Worm (Caenorhabditis elegans) whole organism, L2 larva: ENCODE results near the gene drd-5.

ENCODE experiments used
- C34F6.9 ChIP-seq: fragments of 150-350 bp; optimal IDR thresholded peaks from 2 replicates; lab custom pipeline; 2014; ENCODE audit warnings: missing biosample characterization, missing genetic modification characterization
- F13H6.1 ChIP-seq: sonication (generic microtip); optimal IDR thresholded peaks from 2 replicates; lab custom pipeline; 2016; ENCODE audit warnings: missing genetic modification characterization, missing compliant biosample characterization
- Y55F3AM.14 ChIP-seq: fragments of 200-800 bp; sonication (Bioruptor generic); optimal IDR thresholded peaks from 2 replicates; lab custom pipeline; 2018; ENCODE audit warnings: mild to moderate bottlenecking, missing genetic modification characterization, missing compliant biosample characterization
- ZK546.5 ChIP-seq: sonication (generic microtip); optimal IDR thresholded peaks from 2 replicates; lab custom pipeline; 2017; ENCODE audit warnings: missing biosample characterization, missing genetic modification characterization
- alr-1 ChIP-seq: fragments of 150-350 bp; optimal IDR thresholded peaks from 2 replicates; lab custom pipeline; 2014; ENCODE audit warnings: missing biosample characterization, missing genetic modification characterization
- aly-2 ChIP-seq: fragments of 150-350 bp; optimal IDR thresholded peaks from 2 replicates; lab custom pipeline; 2014; ENCODE audit warnings: missing biosample characterization, missing genetic modification characterization
- blmp-1 ChIP-seq: sonication (generic microtip); optimal IDR thresholded peaks from 2 replicates; lab custom pipeline; 2017; ENCODE audit warnings: missing genetic modification characterization, mild to moderate bottlenecking, missing compliant biosample characterization, antibody characterized with exemption, moderate library complexity; ENCODE audit not compliant: insufficient read depth
- ceh-16 ChIP-seq: fragments of 150-350 bp; optimal IDR thresholded peaks from 2 replicates; lab custom pipeline; 2014; ENCODE audit warnings: missing biosample characterization, missing genetic modification characterization
- ceh-82 ChIP-seq: fragments of 150-350 bp; optimal IDR thresholded peaks from 2 replicates; lab custom pipeline; 2014; ENCODE audit warnings: missing biosample characterization, missing genetic modification characterization
- crh-2 ChIP-seq: sonication (generic microtip); optimal IDR thresholded peaks from 2 replicates; lab custom pipeline; 2017; ENCODE audit warnings: missing biosample characterization, missing genetic modification characterization
- dmd-4 ChIP-seq: sonication (generic microtip); optimal IDR thresholded peaks from 2 replicates; lab custom pipeline; 2017; ENCODE audit warnings: missing biosample characterization, missing genetic modification characterization
- egl-27 ChIP-seq: sonication (generic microtip); optimal IDR thresholded peaks from 3 replicates; lab custom pipeline; 2017; ENCODE audit warnings: missing biosample characterization, missing genetic modification reagents, missing genetic modification characterization
- elt-1 ChIP-seq: fragments of 150-350 bp; optimal IDR thresholded peaks from 2 replicates; lab custom pipeline; 2014; ENCODE audit warnings: missing biosample characterization, missing genetic modification characterization
- elt-3 ChIP-seq: sonication (generic microtip); optimal IDR thresholded peaks from 2 replicates; lab custom pipeline; 2017; ENCODE audit warnings: missing biosample characterization, missing genetic modification characterization
- gmeb-1 ChIP-seq: fragments of 150-350 bp; optimal IDR thresholded peaks from 2 replicates; lab custom pipeline; 2014; ENCODE audit warnings: missing biosample characterization, missing genetic modification characterization
- lin-11 ChIP-seq: fragments of 150-350 bp; sonication (generic microtip); optimal IDR thresholded peaks from 2 replicates; lab custom pipeline; 2014; ENCODE audit warnings: missing biosample characterization, missing genetic modification characterization, inconsistent platforms, mixed read lengths
- lin-13 ChIP-seq: fragments of 150-350 bp; optimal IDR thresholded peaks from 2 replicates; lab custom pipeline; 2014; ENCODE audit warnings: missing biosample characterization, missing genetic modification reagents, missing genetic modification characterization
- lin-39 ChIP-seq: fragments of 150-350 bp; optimal IDR thresholded peaks from 2 replicates; lab custom pipeline; 2014; ENCODE audit warnings: missing biosample characterization, missing genetic modification reagents, missing genetic modification characterization
- lsy-2 ChIP-seq, 2 experiments: fragments of 150-350 bp in 1 of 2; sonication (generic microtip) in 1 of 2; optimal IDR thresholded peaks; 2 replicates each; lab custom pipeline; 2014 to 2017; ENCODE audit warnings: missing biosample characterization in 2 of 2, missing genetic modification characterization in 2 of 2
- mab-5 ChIP-seq: fragments of 150-350 bp; optimal IDR thresholded peaks from 2 replicates; lab custom pipeline; 2014; ENCODE audit warnings: missing biosample characterization, missing genetic modification characterization
- mdl-1 ChIP-seq, 2 experiments: fragments of 150-350 bp in 1 of 2; sonication (generic microtip) in 1 of 2; optimal IDR thresholded peaks; 2 replicates each; lab custom pipeline; 2017; ENCODE audit warnings: missing biosample characterization in 2 of 2, missing genetic modification characterization in 2 of 2
- nhr-10 ChIP-seq: sonication (generic microtip); optimal IDR thresholded peaks from 2 replicates; lab custom pipeline; 2017; ENCODE audit warnings: missing biosample characterization, missing genetic modification characterization
- nhr-129 ChIP-seq: fragments of 150-350 bp; optimal IDR thresholded peaks from 2 replicates; lab custom pipeline; 2014; ENCODE audit warnings: missing biosample characterization, missing genetic modification characterization
- nhr-21 ChIP-seq: fragments of 150-350 bp; optimal IDR thresholded peaks from 2 replicates; lab custom pipeline; 2014; ENCODE audit warnings: missing biosample characterization, missing genetic modification characterization
- nhr-23 ChIP-seq: fragments of 150-350 bp; optimal IDR thresholded peaks from 2 replicates; lab custom pipeline; 2014; ENCODE audit warnings: missing biosample characterization, missing genetic modification reagents, missing genetic modification characterization
- nhr-237 ChIP-seq: fragments of 150-350 bp; optimal IDR thresholded peaks from 2 replicates; lab custom pipeline; 2014; ENCODE audit warnings: missing biosample characterization, missing genetic modification characterization
- nhr-25 ChIP-seq: fragments of 150-350 bp; sonication (generic microtip); optimal IDR thresholded peaks from 3 replicates; lab custom pipeline; 2014; ENCODE audit warnings: missing biosample characterization, missing genetic modification characterization
- nhr-6 ChIP-seq: fragments of 150-350 bp; optimal IDR thresholded peaks from 2 replicates; lab custom pipeline; 2014; ENCODE audit warnings: missing biosample characterization, missing genetic modification characterization
- nhr-77 ChIP-seq: fragments of 150-350 bp; optimal IDR thresholded peaks from 2 replicates; lab custom pipeline; 2014; ENCODE audit warnings: missing biosample characterization, missing genetic modification characterization
- peb-1 ChIP-seq: fragments of 150-350 bp; optimal IDR thresholded peaks from 2 replicates; lab custom pipeline; 2014; ENCODE audit warnings: missing biosample characterization, missing genetic modification characterization
- skn-1 ChIP-seq: sonication (generic microtip); optimal IDR thresholded peaks from 2 replicates; lab custom pipeline; 2017; ENCODE audit warnings: missing biosample characterization, missing genetic modification characterization
- sma-9 ChIP-seq, 2 experiments: fragments of 150-350 bp in 1 of 2; sonication (generic microtip) in 1 of 2; optimal IDR thresholded peaks; 2 replicates each; lab custom pipeline; 2014 to 2016; ENCODE audit warnings: missing genetic modification characterization in 2 of 2, mild to moderate bottlenecking in 1 of 2, missing biosample characterization in 1 of 2, missing compliant biosample characterization in 1 of 2, missing genetic modification reagents in 1 of 2, moderate library complexity in 1 of 2
- snpc-4 ChIP-seq: fragments of 150-350 bp; optimal IDR thresholded peaks from 2 replicates; lab custom pipeline; 2014; ENCODE audit warnings: missing biosample characterization, missing genetic modification characterization
- unc-39 ChIP-seq: fragments of 150-350 bp; optimal IDR thresholded peaks from 2 replicates; lab custom pipeline; 2014; ENCODE audit warnings: missing biosample characterization, missing genetic modification characterization
- unc-55 ChIP-seq: fragments of 150-350 bp; sonication (generic microtip); optimal IDR thresholded peaks from 3 replicates; lab custom pipeline; 2014; ENCODE audit warnings: missing biosample characterization, missing genetic modification reagents, missing genetic modification characterization
- unc-62 ChIP-seq: fragments of 150-350 bp; optimal IDR thresholded peaks from 2 replicates; lab custom pipeline; 2014; ENCODE audit warnings: missing biosample characterization, missing genetic modification reagents, missing genetic modification characterization
- ztf-1 ChIP-seq: fragments of 200-800 bp; sonication (Bioruptor generic); conservative IDR thresholded peaks from 2 replicates; pipeline ENCODE4 v1.3.6; 2022; ENCODE audit warnings: missing genetic modification characterization, missing compliant biosample characterization

The drd-5 gene

DNA sequence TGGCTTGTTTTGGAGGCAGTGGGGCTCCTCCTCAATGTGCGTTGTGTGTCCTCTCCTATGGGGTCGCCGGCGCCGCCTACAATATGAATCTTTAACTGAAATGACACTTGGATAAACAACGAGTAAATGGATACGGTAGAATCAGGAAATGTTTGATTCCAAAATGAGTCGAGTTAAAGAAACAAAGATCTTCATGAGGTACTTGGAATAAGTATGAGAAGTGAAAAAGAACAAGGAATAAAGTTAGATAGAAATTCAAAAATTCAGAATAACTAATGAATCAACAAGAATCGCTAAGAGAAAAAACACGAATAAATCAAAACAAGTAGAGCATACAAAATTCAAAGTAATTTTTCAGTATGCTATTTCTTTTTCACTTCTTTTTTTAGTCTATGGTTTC is 4.8 kb upstream of the drd-5 start, which contains the start of gene npr-28:
npr-28 (minus strand) TSS at position 101 of the 400 bp plus-strand sequence.
- TF ChIP-seq nhr-23 (tag; lab: Kevin White, UChicago) (no peak), lin-13 (GFP tag; lab: Kevin White, UChicago) (no peak), gmeb-1 (no peak), lin-11 (tag; lab: Kevin White, UChicago) (no peak), mdl-1 (tag; optimal IDR thresholded peaks at IDR 0.05; lab: Kevin White, UChicago) (no peak), elt-3 (no peak), crh-2 (tag; lab: Kevin White, UChicago) (no peak), ztf-1 (GFP tag; lab: Robert Waterston, UW) (no peak), nhr-237 (no peak), unc-62 (GFP tag; lab: Kevin White, UChicago) (no peak), skn-1 (tag; lab: Kevin White, UChicago) (no peak), snpc-4 (no peak)

DNA sequence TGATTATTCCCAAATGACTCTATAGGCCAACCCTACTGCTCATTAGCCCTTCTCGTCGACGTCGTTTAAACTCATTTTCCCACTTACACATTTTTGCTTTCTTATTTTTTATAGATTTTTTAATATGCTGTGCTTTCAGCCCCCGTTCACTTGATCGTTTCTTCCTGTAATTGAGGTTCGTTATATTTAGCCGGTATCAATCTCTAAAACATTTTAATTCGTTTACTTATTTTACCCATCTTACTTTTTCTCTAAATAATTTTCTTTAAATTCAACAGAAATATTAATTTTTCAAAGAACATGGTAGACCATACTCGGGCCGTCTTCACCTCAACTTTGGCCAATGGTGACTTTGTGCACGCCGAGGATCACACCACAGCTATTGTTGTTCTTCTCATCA is 4.5 kb downstream of the drd-5 start, which contains the start of gene F55E10.1:
F55E10.1 (plus strand) TSS at position 301 of the 400 bp plus-strand sequence.
- TF ChIP-seq dmd-4 (no peak), ceh-16 (tag; lab: Kevin White, UChicago) (no peak), nhr-6 (tag; lab: Kevin White, UChicago) (no peak), mdl-1 (tag; optimal IDR thresholded peaks at IDR 0.05; lab: Kevin White, UChicago) (no peak), crh-2 (tag; lab: Kevin White, UChicago) (no peak)

DNA sequence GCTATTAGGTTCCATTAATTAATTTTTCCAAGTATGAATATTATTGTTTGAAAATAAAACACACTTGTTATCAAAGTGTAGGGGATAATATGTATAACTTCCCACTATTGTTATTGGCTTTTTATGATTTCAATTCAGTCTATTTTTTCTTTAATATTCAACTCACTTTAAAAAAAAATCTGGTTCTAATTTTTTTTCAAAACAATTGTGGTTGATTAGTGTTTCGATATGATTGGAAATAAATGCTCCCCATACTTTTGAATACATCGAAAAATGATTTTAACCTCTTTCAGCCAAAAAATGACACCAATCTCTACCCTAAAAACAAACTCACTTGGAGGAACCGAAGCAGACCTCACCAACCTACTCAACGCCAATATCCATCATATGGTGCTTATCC is 5.8 kb downstream of the drd-5 start, which contains the start of gene F55E10.2:
F55E10.2 (plus strand) TSS at position 301 of the 400 bp plus-strand sequence.
- TF ChIP-seq aly-2 (no peak), C34F6.9 (no peak), Y55F3AM.14 (GFP tag; lab: Kevin White, UChicago) (no peak), alr-1 (no peak), egl-27 (no peak)

DNA sequence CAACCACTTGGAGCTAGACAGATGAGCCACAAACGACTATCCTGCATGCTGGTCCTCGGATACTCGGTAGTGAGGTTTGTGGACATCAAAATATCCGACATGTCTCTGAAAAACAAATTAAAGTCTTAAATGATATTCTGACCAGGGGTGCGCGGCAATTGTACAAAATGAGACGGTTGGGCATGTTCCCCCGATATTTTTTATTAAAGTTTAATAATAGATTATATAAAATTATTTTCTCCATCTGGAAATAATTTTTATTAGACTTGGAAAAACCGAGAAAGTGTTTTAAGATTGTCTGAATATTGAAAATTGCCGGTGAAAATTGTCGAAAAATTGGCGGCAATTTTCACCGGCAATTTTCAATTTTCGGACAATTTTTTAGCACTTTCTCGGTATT is 18.3 kb downstream of the drd-5 start, which contains the start of gene F55E10.4:
F55E10.4 (minus strand) TSS at position 101 of the 400 bp plus-strand sequence.
- TF ChIP-seq unc-62 (GFP tag; lab: Kevin White, UChicago) = no peak
- TF ChIP-seq mab-5 (tag; lab: Kevin White, UChicago) = no peak
- TF ChIP-seq ztf-1 (GFP tag; lab: Robert Waterston, UW) = no peak
- TF ChIP-seq unc-55 (GFP tag; lab: Kevin White, UChicago) = no peak
- TF ChIP-seq dmd-4 = no peak
- no peak for TF ChIP-seq snpc-4
- TF ChIP-seq sma-9 (GFP tag; optimal IDR thresholded peaks at IDR 0.05; lab: Kevin White, UChicago) = no peak
- TF ChIP-seq sma-9 (tag; optimal IDR thresholded peaks at IDR 0.05; lab: Kevin White, UChicago) = no peak
- no peak for TF ChIP-seq lin-11 (tag; lab: Kevin White, UChicago)
- TF ChIP-seq nhr-23 (tag; lab: Kevin White, UChicago) = no peak
- no peak for TF ChIP-seq nhr-6 (tag; lab: Kevin White, UChicago)
- TF ChIP-seq lin-39 (tag; lab: Kevin White, UChicago) = no peak
- no peak for TF ChIP-seq nhr-129 (tag; lab: Kevin White, UChicago)
- no peak for TF ChIP-seq nhr-21 (tag; lab: Kevin White, UChicago)

DNA sequence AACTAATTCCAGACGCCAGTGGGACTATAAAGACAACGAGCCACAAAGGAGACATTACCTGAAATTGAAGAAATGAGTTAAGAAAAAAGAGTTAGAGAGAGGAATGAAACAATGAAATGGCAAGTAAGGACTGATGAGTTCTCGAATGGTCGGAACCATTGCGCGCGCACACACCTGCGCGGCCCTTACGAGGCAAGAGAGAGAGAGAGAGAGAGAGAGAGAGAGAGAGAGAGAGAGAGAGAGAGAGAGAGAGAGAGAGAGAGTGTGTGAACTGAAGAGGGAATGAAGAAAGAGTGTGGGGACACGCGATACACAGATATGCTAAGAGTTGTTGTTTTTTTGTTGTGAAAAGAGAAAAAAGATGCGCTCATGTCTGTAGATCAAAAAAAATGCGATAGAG is 19.8 kb downstream of the drd-5 start, which contains the start of gene R09F10.8:
R09F10.8 (minus strand) TSS at position 58 of the 400 bp plus-strand sequence.
- TF ChIP-seq unc-55 (GFP tag; lab: Kevin White, UChicago) = no peak
- no peak for TF ChIP-seq peb-1
- TF ChIP-seq lin-13 (GFP tag; lab: Kevin White, UChicago) = no peak
- TF ChIP-seq mdl-1 (tag; optimal IDR thresholded peaks at IDR 0.05; lab: Kevin White, UChicago) = no peak
- no peak for TF ChIP-seq nhr-25 (tag; lab: Kevin White, UChicago)
- TF ChIP-seq lin-39 (tag; lab: Kevin White, UChicago) = no peak
- TF ChIP-seq F13H6.1 (tag; lab: Kevin White, UChicago) = no peak
- TF ChIP-seq aly-2 = no peak
- no peak for TF ChIP-seq elt-1 (tag; lab: Kevin White, UChicago)
- no peak for TF ChIP-seq nhr-10 (tag; lab: Kevin White, UChicago)
- TF ChIP-seq ceh-82 (tag; lab: Kevin White, UChicago) = no peak
- TF ChIP-seq nhr-77 (tag; lab: Kevin White, UChicago) = no peak
- no peak for TF ChIP-seq unc-39 (tag; lab: Kevin White, UChicago)
- TF ChIP-seq crh-2 (tag; lab: Kevin White, UChicago) = no peak
- TF ChIP-seq lsy-2 (tag; optimal IDR thresholded peaks at IDR 0.05; lab: Kevin White, UChicago) = no peak
- no peak for TF ChIP-seq nhr-23 (tag; lab: Kevin White, UChicago)
- no peak for TF ChIP-seq blmp-1 (tag; lab: Kevin White, UChicago)
- TF ChIP-seq Y55F3AM.14 (GFP tag; lab: Kevin White, UChicago) = no peak
- no peak for TF ChIP-seq ZK546.5 (tag; lab: Kevin White, UChicago)
- no peak for TF ChIP-seq mab-5 (tag; lab: Kevin White, UChicago)
